Fruit fly (Drosophila melanogaster): ENCODE measurements around the gene CG33648.

dm6 chr2L:14474400-14474799 lies 49.7 kb upstream of the CG33648 start:
- TF ChIP-seq CG8478 (optimal IDR thresholded peaks at IDR 0.05) (no peak), CTCF (optimal IDR thresholded peaks at IDR 0.05) (no peak)

Measured in S2 (cell line).